Fruit fly (Drosophila melanogaster): ENCODE data around the gene CG13946.

CG13946 gene

dm6 chr2L:740031-740430 is 36.3 kb upstream of the CG13946 start (continued):
- TF ChIP-seq Nf-YC (tag; optimal IDR thresholded peaks at IDR 0.05) (no peak), Hand (GFP tag; optimal IDR thresholded peaks at IDR 0.05) (no peak), Eip74EF (GFP tag; optimal IDR thresholded peaks at IDR 0.05) (peak in 1 of 2 experiments; percentile 70), sna (GFP tag; IDR thresholded peaks at IDR 0.05; ENCODE audit: partially characterized antibody) (no peak), disco-r (GFP tag; optimal IDR thresholded peaks at IDR 0.05) (no peak), sens-2 (GFP tag; IDR thresholded peaks at IDR 0.05) (no peak), Elba2 (GFP tag; optimal IDR thresholded peaks at IDR 0.05) (no peak), Hey (tag; optimal IDR thresholded peaks at IDR 0.05) (no peak), CG11560 (tag; IDR thresholded peaks at IDR 0.05) (peak; percentile 70), CG16815 (GFP tag; optimal IDR thresholded peaks at IDR 0.05) (no peak), CG18599 (GFP tag; optimal IDR thresholded peaks at IDR 0.05) (no peak), rib (GFP tag; IDR thresholded peaks at IDR 0.05) (no peak), CG18262 (tag; optimal IDR thresholded peaks at IDR 0.05) (no peak), fd96Cb (tag; optimal IDR thresholded peaks at IDR 0.05) (no peak), CG7372 (GFP tag; IDR thresholded peaks at IDR 0.05) (no peak), jumu (GFP tag; optimal IDR thresholded peaks at IDR 0.05) (no peak), row (GFP tag; IDR thresholded peaks at IDR 0.05) (no peak), Rx (GFP tag; IDR thresholded peaks at IDR 0.05) (no peak), CG1603 (tag; optimal IDR thresholded peaks at IDR 0.05) (peak; percentile 59), YL-1 (GFP tag; optimal IDR thresholded peaks at IDR 0.05) (no peak), pfk (GFP tag; optimal IDR thresholded peaks at IDR 0.05) (no peak), ewg (GFP tag; optimal IDR thresholded peaks at IDR 0.05) (no peak), dmrt99B (tag; optimal IDR thresholded peaks at IDR 0.05) (no peak), Aef1 (GFP tag; IDR thresholded peaks at IDR 0.05) (no peak), tna (GFP tag; IDR thresholded peaks at IDR 0.05; ENCODE audit: partially characterized antibody) (no peak), Mrtf (GFP tag; IDR thresholded peaks at IDR 0.05) (0 out of 3 replicates have a peak, but pooled peaks have one; percentile 31), Asciz (GFP tag; optimal IDR thresholded peaks at IDR 0.05) (no peak), CG13775 (GFP tag; optimal IDR thresholded peaks at IDR 0.05) (peak; percentile 2), Fer3 (tag; optimal IDR thresholded peaks at IDR 0.05) (no peak), CG8944 (GFP tag; optimal IDR thresholded peaks at IDR 0.05) (no peak), CTCF (GFP tag; optimal IDR thresholded peaks at IDR 0.05) (peak; percentile 95), CG31441 (GFP tag; IDR thresholded peaks at IDR 0.05) (no peak), nerfin-1 (tag; optimal IDR thresholded peaks at IDR 0.05) (no peak), CHES-1-like (GFP tag; optimal IDR thresholded peaks at IDR 0.05) (no peak), Med (GFP tag) (peak; percentile 92), Ravus (GFP tag; IDR thresholded peaks at IDR 0.05) (no peak), fd3F (GFP tag; optimal IDR thresholded peaks at IDR 0.05) (no peak), nau (GFP tag; optimal IDR thresholded peaks at IDR 0.05) (no peak), CG6854 (GFP tag; optimal IDR thresholded peaks at IDR 0.05) (no peak), HmgD (GFP tag; optimal IDR thresholded peaks at IDR 0.05) (peak; percentile 30), sr (GFP tag; IDR thresholded peaks at IDR 0.05) (no peak), tup (GFP tag; optimal IDR thresholded peaks at IDR 0.05) (no peak), CG8765 (GFP tag; IDR thresholded peaks at IDR 0.05) (no peak), Nf-YA (GFP tag; IDR thresholded peaks at IDR 0.05) (no peak), CG30403 (GFP tag; optimal IDR thresholded peaks at IDR 0.05) (no peak), Scr (GFP tag; IDR thresholded peaks at IDR 0.05; ENCODE audit: partially characterized antibody) (peak; percentile 15; the same call in 1 of the 2 replicates), hbn (GFP tag; IDR thresholded peaks at IDR 0.05; ENCODE audit: partially characterized antibody) (no peak), h (optimal IDR thresholded peaks at IDR 0.05) (no peak), pzg (GFP tag; optimal IDR thresholded peaks at IDR 0.05) (no peak), Dip2 (GFP tag; IDR thresholded peaks at IDR 0.05) (peak; percentile 98), B-H1 (GFP tag; IDR thresholded peaks at IDR 0.05) (no peak), Pdp1 (GFP tag; optimal IDR thresholded peaks at IDR 0.05) (no peak)

Measured in whole organism, embryonic.